Fruit fly (Drosophila melanogaster) whole organism, embryonic: Measurements from ENCODE around the gene cpb.
A peak's percentile ranks its signal among the peaks of the same experiment; 100 is the strongest.

Experiments
- CG10431 ChIP-seq: fragments of 200-800 bp; sonication (Bioruptor generic); optimal IDR thresholded peaks from 3 replicates; lab custom pipeline; 2018; ENCODE audit warnings: missing biosample characterization, mild to moderate bottlenecking, missing genetic modification characterization
- CG11093 ChIP-seq: fragments of 200-800 bp; sonication (Bioruptor generic); IDR thresholded peaks from 3 replicates; pipeline ENCODE4 v1.3.6; 2022; ENCODE audit warnings: missing biosample characterization, missing genetic modification characterization
- CG11504 ChIP-seq: fragments of 200-800 bp; sonication (Bioruptor generic); optimal IDR thresholded peaks from 3 replicates; lab custom pipeline; 2019; ENCODE audit warnings: missing biosample characterization, mild to moderate bottlenecking, missing genetic modification characterization, moderate library complexity
- CG11560 ChIP-seq: fragments of 200-800 bp; sonication (Bioruptor generic); IDR thresholded peaks from 3 replicates; pipeline ENCODE4 v1.3.6; 2022; ENCODE audit warnings: missing biosample characterization, missing genetic modification characterization
- CG12104 ChIP-seq: fragments of 200-800 bp; sonication (Bioruptor generic); optimal IDR thresholded peaks from 3 replicates; lab custom pipeline; 2016; ENCODE audit warnings: missing biosample characterization, missing genetic modification characterization
- CG14014 ChIP-seq: fragments of 200-800 bp; sonication (Bioruptor generic); IDR thresholded peaks from 2 replicates; pipeline ENCODE4 v1.3.6; 2022; ENCODE audit warnings: missing biosample characterization, missing genetic modification characterization
- CG16815 ChIP-seq: fragments of 200-800 bp; sonication (Bioruptor generic); optimal IDR thresholded peaks from 3 replicates; lab custom pipeline; 2017; ENCODE audit warnings: missing biosample characterization, mild to moderate bottlenecking, missing genetic modification characterization
- CG17359 ChIP-seq: fragments of 200-800 bp; sonication (Bioruptor generic); optimal IDR thresholded peaks from 3 replicates; lab custom pipeline; 2018; ENCODE audit warnings: missing biosample characterization, mild to moderate bottlenecking, missing genetic modification characterization, moderate library complexity
- CG17361 ChIP-seq: fragments of 200-800 bp; sonication (Bioruptor generic); IDR thresholded peaks from 3 replicates; pipeline ENCODE4 v1.3.6; 2022; ENCODE audit warnings: missing biosample characterization, missing genetic modification characterization
- CG17912 ChIP-seq: fragments of 200-800 bp; sonication (Bioruptor generic); optimal IDR thresholded peaks from 2 replicates; lab custom pipeline; 2018; ENCODE audit warnings: missing biosample characterization, mild to moderate bottlenecking, missing genetic modification characterization
- CG18599 ChIP-seq: fragments of 200-800 bp; sonication (Bioruptor generic); optimal IDR thresholded peaks from 3 replicates; lab custom pipeline; 2017; ENCODE audit warnings: missing biosample characterization, missing genetic modification characterization, mild to moderate bottlenecking, moderate library complexity, missing genetic modification reagents
- CG2120 ChIP-seq: fragments of 200-800 bp; sonication (Bioruptor generic); optimal IDR thresholded peaks from 3 replicates; lab custom pipeline; 2016; ENCODE audit warnings: missing biosample characterization, missing genetic modification characterization
- CG30403 ChIP-seq: fragments of 200-800 bp; sonication (Bioruptor generic); optimal IDR thresholded peaks from 3 replicates; lab custom pipeline; 2016; ENCODE audit warnings: missing biosample characterization, missing genetic modification characterization
- CG32532 ChIP-seq: fragments of 200-800 bp; sonication (Bioruptor generic); IDR thresholded peaks from 2 replicates; pipeline ENCODE4 v1.3.6; 2022; ENCODE audit warnings: missing biosample characterization, missing genetic modification characterization
- CG33557 ChIP-seq: fragments of 200-800 bp; sonication (Bioruptor generic); optimal IDR thresholded peaks from 2 replicates; lab custom pipeline; 2019; ENCODE audit warnings: missing biosample characterization, mild to moderate bottlenecking, missing genetic modification characterization, moderate library complexity
- CG4328 ChIP-seq: fragments of 200-800 bp; sonication (Bioruptor generic); optimal IDR thresholded peaks from 3 replicates; lab custom pipeline; 2017; ENCODE audit warnings: missing biosample characterization, missing genetic modification reagents, missing genetic modification characterization
- CG4360 ChIP-seq: fragments of 200-800 bp; sonication (Bioruptor generic); IDR thresholded peaks from 2 replicates; pipeline ENCODE4 v1.3.6; 2022; ENCODE audit warnings: missing biosample characterization, missing genetic modification characterization
- CG4707 ChIP-seq: fragments of 200-800 bp; sonication (Bioruptor generic); optimal IDR thresholded peaks from 2 replicates; lab custom pipeline; 2018; ENCODE audit warnings: missing biosample characterization, mild to moderate bottlenecking, missing genetic modification characterization, moderate library complexity
- CG6765 ChIP-seq: fragments of 200-800 bp; sonication (Bioruptor generic); optimal IDR thresholded peaks from 3 replicates; lab custom pipeline; 2017; ENCODE audit warnings: missing biosample characterization, mild to moderate bottlenecking, missing genetic modification characterization
- CG8478 ChIP-seq: fragments of >200 bp; optimal IDR thresholded peaks from 2 replicates; lab custom pipeline; 2018
- CG9609 ChIP-seq: fragments of 200-800 bp; sonication (Bioruptor generic); optimal IDR thresholded peaks from 3 replicates; lab custom pipeline; 2016; ENCODE audit warnings: missing biosample characterization, missing genetic modification characterization
- CkIIα-i1 ChIP-seq: fragments of 200-800 bp; sonication (Bioruptor generic); IDR thresholded peaks from 2 replicates; pipeline ENCODE4 v1.3.6; 2022; ENCODE audit warnings: missing biosample characterization, missing genetic modification characterization
- E2f2 ChIP-seq: fragments of 200-800 bp; sonication (Bioruptor generic); IDR thresholded peaks from 2 replicates; pipeline ENCODE4 v1.3.6; 2022; ENCODE audit warnings: missing biosample characterization, missing genetic modification characterization
- Hr78 ChIP-seq, 2 experiments: fragments of 200-800 bp in 1 of 2; fragments of >200 bp in 1 of 2; sonication (Bioruptor generic) in 1 of 2; optimal IDR thresholded peaks; 2 replicates each; lab custom pipeline; 2017 to 2019; ENCODE audit warnings: missing biosample characterization in 2 of 2, missing genetic modification characterization in 2 of 2, mild to moderate bottlenecking in 1 of 2, moderate library complexity in 1 of 2
- Meics ChIP-seq: fragments of 200-800 bp; sonication (Bioruptor generic); optimal IDR thresholded peaks from 2 replicates; lab custom pipeline; 2017; ENCODE audit warnings: missing biosample characterization, mild to moderate bottlenecking, missing genetic modification characterization
- PHDP ChIP-seq: fragments of 200-800 bp; sonication (Bioruptor generic); optimal IDR thresholded peaks from 3 replicates; lab custom pipeline; 2018; ENCODE audit warnings: missing biosample characterization, mild to moderate bottlenecking, missing genetic modification characterization, moderate library complexity
- Poxn ChIP-seq: fragments of 200-800 bp; sonication (Bioruptor generic); IDR thresholded peaks from 2 replicates; pipeline ENCODE4 v1.3.6; 2022; ENCODE audit warnings: missing biosample characterization, missing genetic modification characterization
- Sox102F ChIP-seq: fragments of 200-800 bp; sonication (Bioruptor generic); optimal IDR thresholded peaks from 2 replicates; lab custom pipeline; 2018; ENCODE audit warnings: missing biosample characterization, mild to moderate bottlenecking, missing genetic modification characterization, moderate library complexity
- Tbp ChIP-seq: fragments of >200 bp; optimal IDR thresholded peaks from 2 replicates; lab custom pipeline; 2018; ENCODE audit warnings: missing biosample characterization, missing genetic modification characterization
- Usf ChIP-seq: fragments of 200-800 bp; sonication (Bioruptor generic); optimal IDR thresholded peaks from 2 replicates; lab custom pipeline; 2017; ENCODE audit warnings: missing genotype, missing biosample characterization, missing genetic modification characterization
- amos ChIP-seq: fragments of 200-800 bp; sonication (Bioruptor generic); IDR thresholded peaks from 2 replicates; pipeline ENCODE4 v1.3.6; 2022; ENCODE audit warnings: missing biosample characterization, missing genetic modification characterization; ENCODE audit not compliant: partially characterized antibody
- bigmax ChIP-seq: fragments of 200-800 bp; sonication (Bioruptor generic); optimal IDR thresholded peaks from 2 replicates; lab custom pipeline; 2018; ENCODE audit warnings: missing biosample characterization, mild to moderate bottlenecking, missing genetic modification characterization
- cas ChIP-seq: fragments of 200-800 bp; sonication (Bioruptor generic); IDR thresholded peaks from 2 replicates; pipeline ENCODE4 v1.3.6; 2022; ENCODE audit warnings: missing biosample characterization, missing genetic modification characterization
- crol ChIP-seq: fragments of 200-800 bp; sonication (Bioruptor generic); IDR thresholded peaks from 2 replicates; pipeline ENCODE4 v1.3.6; 2022; ENCODE audit warnings: missing biosample characterization, missing genetic modification characterization
- dysf ChIP-seq: fragments of 200-800 bp; sonication (Bioruptor generic); IDR thresholded peaks from 3 replicates; pipeline ENCODE4 v1.3.6; 2022; ENCODE audit warnings: missing biosample characterization, missing genetic modification characterization
- ems ChIP-seq: fragments of 200-800 bp; sonication (Bioruptor generic); optimal IDR thresholded peaks from 3 replicates; lab custom pipeline; 2016; ENCODE audit warnings: missing biosample characterization, missing genetic modification characterization
- en ChIP-seq: fragments of 200-800 bp; sonication (Bioruptor generic); optimal IDR thresholded peaks from 2 replicates; lab custom pipeline; 2016; ENCODE audit warnings: missing biosample characterization, missing genetic modification characterization
- exex ChIP-seq: fragments of 200-800 bp; sonication (Bioruptor generic); optimal IDR thresholded peaks from 4 replicates; lab custom pipeline; 2018; ENCODE audit warnings: missing biosample characterization, mild to moderate bottlenecking, missing genetic modification characterization, moderate library complexity
- inv ChIP-seq: fragments of 200-800 bp; sonication (Bioruptor generic); IDR thresholded peaks from 2 replicates; pipeline ENCODE4 v1.3.6; 2022; ENCODE audit warnings: missing biosample characterization, missing genetic modification characterization; ENCODE audit not compliant: partially characterized antibody
- kah ChIP-seq: fragments of 200-800 bp; sonication (Bioruptor generic); optimal IDR thresholded peaks from 2 replicates; lab custom pipeline; 2018; ENCODE audit warnings: missing biosample characterization, mild to moderate bottlenecking, missing genetic modification characterization
- pan ChIP-seq, 4 experiments: fragments of >200 bp in 3 of 4; fragments of 200-800 bp in 1 of 4; sonication (Bioruptor generic) in 1 of 4; optimal IDR thresholded peaks in 3 of 4; IDR thresholded peaks in 1 of 4; 2 replicates each; pipeline versions ENCODE4 v1.3.6 to Lab custom; 2017 to 2022; ENCODE audit warnings: missing biosample characterization in 2 of 4, missing genetic modification characterization in 2 of 4, mixed read lengths in 1 of 4
- ro ChIP-seq: fragments of 200-800 bp; sonication (Bioruptor generic); IDR thresholded peaks from 2 replicates; pipeline ENCODE4 v1.3.6; 2022; ENCODE audit warnings: missing biosample characterization, missing genetic modification characterization
- sd ChIP-seq: fragments of 200-800 bp; sonication (Bioruptor generic); optimal IDR thresholded peaks from 3 replicates; lab custom pipeline; 2018; ENCODE audit warnings: missing biosample characterization, mild to moderate bottlenecking, missing genetic modification characterization, moderate library complexity
- sisA ChIP-seq: fragments of 200-800 bp; sonication (Bioruptor generic); IDR thresholded peaks from 2 replicates; pipeline ENCODE4 v1.3.6; 2022; ENCODE audit warnings: missing biosample characterization, missing genetic modification characterization
- stwl ChIP-seq: fragments of 200-800 bp; sonication (Bioruptor generic); optimal IDR thresholded peaks from 3 replicates; lab custom pipeline; 2018; ENCODE audit warnings: missing biosample characterization, mild to moderate bottlenecking, missing genetic modification characterization, moderate library complexity
- tio ChIP-seq: fragments of 200-800 bp; sonication (Bioruptor generic); optimal IDR thresholded peaks from 2 replicates; lab custom pipeline; 2017; ENCODE audit warnings: missing biosample characterization, missing genetic modification characterization, inconsistent platforms
- twi ChIP-seq: fragments of 200-800 bp; optimal IDR thresholded peaks from 2 replicates; lab custom pipeline; 2019; ENCODE audit warnings: missing biosample characterization, mild to moderate bottlenecking, missing genetic modification characterization, moderate library complexity
- unpg ChIP-seq: fragments of 200-800 bp; sonication (Bioruptor generic); optimal IDR thresholded peaks from 3 replicates; lab custom pipeline; 2018; ENCODE audit warnings: missing biosample characterization, mild to moderate bottlenecking, missing genetic modification characterization, moderate library complexity
- z ChIP-seq: fragments of 200-800 bp; sonication (Bioruptor generic); IDR thresholded peaks from 3 replicates; pipeline ENCODE4 v1.3.6; 2022; ENCODE audit warnings: missing biosample characterization, missing genetic modification characterization

The cpb gene

dm6 chr2L:1723135-1723936 lies 18.6 kb downstream of the cpb start (continued):
- TF ChIP-seq pan (optimal IDR thresholded peaks at IDR 0.05; lab: Kevin White, UChicago) = no peak
- peak in 1 of 2 experiments; percentile 13 for TF ChIP-seq pan (GFP tag; optimal IDR thresholded peaks at IDR 0.05 in 1 of 2, IDR thresholded peaks at IDR 0.05 in 1 of 2)
- TF ChIP-seq CG2120 (GFP tag; lab: Kevin White, UChicago) = peak; percentile 20
- TF ChIP-seq Poxn (GFP tag; lab: Robert Waterston, UW) = no peak
- TF ChIP-seq Meics = no peak
- TF ChIP-seq CG14014 (GFP tag; lab: Robert Waterston, UW) = peak; percentile 19; the same call in 1 of the 2 replicates
- no peak for TF ChIP-seq CG33557 (GFP tag; lab: Kevin White, UChicago)
- no peak for TF ChIP-seq ro
- TF ChIP-seq CG17361 (GFP tag; lab: Robert Waterston, UW) = no peak; the same call in 2 of the 3 replicates
- no peak for TF ChIP-seq CG16815
- no peak for TF ChIP-seq en (GFP tag; lab: Kevin White, UChicago)
- TF ChIP-seq CG11093 (GFP tag; lab: Robert Waterston, UW) = no peak
- no peak for TF ChIP-seq inv (GFP tag; lab: Robert Waterston, UW)
- TF ChIP-seq CG4360 = peak; percentile 66
- no peak for TF ChIP-seq sisA (GFP tag; lab: Robert Waterston, UW)
- TF ChIP-seq CG11560 (tag; lab: Robert Waterston, UW) = no peak
- peak; percentile 45 for TF ChIP-seq CG17359 (tag; lab: Kevin White, UChicago)
- no peak for TF ChIP-seq CG10431 (GFP tag; lab: Kevin White, UChicago)
- TF ChIP-seq Usf (GFP tag; lab: Kevin White, UChicago) = no peak
- no peak for TF ChIP-seq CG6765 (GFP tag; lab: Kevin White, UChicago)
- peak; percentile 50 for TF ChIP-seq sd
- TF ChIP-seq stwl (tag; lab: Kevin White, UChicago) = no peak
- TF ChIP-seq bigmax (GFP tag; lab: Kevin White, UChicago) = no peak
- TF ChIP-seq CkIIα-i1 (GFP tag; lab: Robert Waterston, UW) = no peak
- peak; percentile 43 for TF ChIP-seq CG11504 (tag; lab: Kevin White, UChicago)
- no peak for TF ChIP-seq amos (GFP tag; lab: Robert Waterston, UW)
- no peak; the same call in 2 of the 3 replicates for TF ChIP-seq dysf
- TF ChIP-seq PHDP (tag; lab: Kevin White, UChicago) = peak; percentile 44
- peak; percentile 15; the same call in 1 of the 2 replicates for TF ChIP-seq CG32532 (GFP tag; lab: Robert Waterston, UW)
- peak; percentile 8 for TF ChIP-seq CG12104 (GFP tag; lab: Kevin White, UChicago)
- peak; percentile 5 for TF ChIP-seq CG17912 (GFP tag; lab: Kevin White, UChicago)
- no peak for TF ChIP-seq Hr78 (GFP tag; optimal IDR thresholded peaks at IDR 0.05; lab: Kevin White, UChicago)
- TF ChIP-seq CG9609 (GFP tag; lab: Kevin White, UChicago) = no peak
- TF ChIP-seq cas (GFP tag; lab: Robert Waterston, UW) = no peak
- no peak for TF ChIP-seq tio (GFP tag; lab: Kevin White, UChicago)
- TF ChIP-seq kah (GFP tag; lab: Kevin White, UChicago) = peak; percentile 23
- TF ChIP-seq z (GFP tag; lab: Robert Waterston, UW) = 0 out of 3 replicates have a peak, but pooled peaks have one; percentile 4
- TF ChIP-seq CG30403 (GFP tag; lab: Kevin White, UChicago) = no peak
- no peak for TF ChIP-seq Tbp (GFP tag; lab: Kevin White, UChicago)
- peak; percentile 23 for TF ChIP-seq CG4328
- peak; percentile 15 for TF ChIP-seq unpg (GFP tag; lab: Kevin White, UChicago)
- TF ChIP-seq crol = no peak
- peak; percentile 69 for TF ChIP-seq exex (tag; lab: Kevin White, UChicago)
- TF ChIP-seq ems (GFP tag; lab: Kevin White, UChicago) = no peak
- peak; percentile 23 for TF ChIP-seq Sox102F (GFP tag; lab: Kevin White, UChicago)
- TF ChIP-seq CG8478 (lab: Kevin White, UChicago) = no peak
- TF ChIP-seq twi (tag; lab: Kevin White, UChicago) = peak; percentile 52
- peak; percentile 46 for TF ChIP-seq CG18599
- no peak for TF ChIP-seq E2f2 (GFP tag; lab: Robert Waterston, UW)
- no peak for TF ChIP-seq CG4707 (GFP tag; lab: Kevin White, UChicago)
